Worm (Caenorhabditis elegans) whole organism, late embryonic: ENCODE data around the gene cah-1.

Experiments
- F13H6.1 ChIP-seq: sonication (generic microtip); optimal IDR thresholded peaks from 2 replicates; lab custom pipeline; 2016; ENCODE audit warnings: missing genetic modification characterization, missing compliant biosample characterization
- K02D7.2 ChIP-seq: sonication (generic microtip); optimal IDR thresholded peaks from 2 replicates; lab custom pipeline; 2017; ENCODE audit warnings: mild to moderate bottlenecking, missing genetic modification characterization, missing compliant biosample characterization
- T23F11.4 ChIP-seq: fragments of 200-800 bp; sonication (Bioruptor generic); optimal IDR thresholded peaks from 2 replicates; lab custom pipeline; 2018; ENCODE audit warnings: mild to moderate bottlenecking, missing genetic modification characterization, missing compliant biosample characterization
- Y22D7AL.16 ChIP-seq: sonication (generic microtip); optimal IDR thresholded peaks from 2 replicates; lab custom pipeline; 2016; ENCODE audit warnings: missing genetic modification characterization, missing compliant biosample characterization
- ahr-1 ChIP-seq: sonication (generic microtip); optimal IDR thresholded peaks from 2 replicates; lab custom pipeline; 2016; ENCODE audit warnings: missing genetic modification characterization, missing compliant biosample characterization
- ama-1 ChIP-seq: fragments of 150-350 bp; optimal IDR thresholded peaks from 2 replicates; lab custom pipeline; 2014
- ceh-14 ChIP-seq: sonication (generic microtip); optimal IDR thresholded peaks from 2 replicates; lab custom pipeline; 2016; ENCODE audit warnings: missing genotype, missing genetic modification characterization, missing compliant biosample characterization
- ceh-18 ChIP-seq: sonication (generic microtip); optimal IDR thresholded peaks from 2 replicates; lab custom pipeline; 2016; ENCODE audit warnings: missing genetic modification characterization, missing compliant biosample characterization
- ceh-22 ChIP-seq: sonication (generic microtip); optimal IDR thresholded peaks from 2 replicates; lab custom pipeline; 2017; ENCODE audit warnings: missing biosample characterization, missing genetic modification characterization
- ceh-30 ChIP-seq: fragments of 150-350 bp; optimal IDR thresholded peaks from 2 replicates; lab custom pipeline; 2014; ENCODE audit warnings: missing biosample characterization, missing genetic modification characterization
- ceh-34 ChIP-seq: sonication (generic microtip); optimal IDR thresholded peaks from 2 replicates; lab custom pipeline; 2016; ENCODE audit warnings: mild to moderate bottlenecking, missing genetic modification characterization, missing compliant biosample characterization
- ceh-6 ChIP-seq: fragments of 200-800 bp; sonication (Bioruptor generic); optimal IDR thresholded peaks from 2 replicates; lab custom pipeline; 2018; ENCODE audit warnings: mild to moderate bottlenecking, missing genetic modification characterization, missing compliant biosample characterization
- ceh-9 ChIP-seq: sonication (generic microtip); optimal IDR thresholded peaks from 2 replicates; lab custom pipeline; 2016; ENCODE audit warnings: mild to moderate bottlenecking, missing genetic modification characterization, inconsistent platforms, missing compliant biosample characterization
- dve-1 ChIP-seq: sonication (generic microtip); optimal IDR thresholded peaks from 2 replicates; lab custom pipeline; 2017; ENCODE audit warnings: antibody characterized with exemption, mild to moderate bottlenecking, missing genetic modification characterization, missing compliant biosample characterization
- elt-2 ChIP-seq: sonication (generic microtip); optimal IDR thresholded peaks from 2 replicates; lab custom pipeline; 2016; ENCODE audit warnings: missing genetic modification reagents, missing genetic modification characterization, missing compliant biosample characterization
- eyg-1 ChIP-seq: sonication (generic microtip); optimal IDR thresholded peaks from 2 replicates; lab custom pipeline; 2016; ENCODE audit warnings: missing genotype, missing genetic modification characterization, missing compliant biosample characterization
- fax-1 ChIP-seq: sonication (generic microtip); optimal IDR thresholded peaks from 2 replicates; lab custom pipeline; 2016; ENCODE audit warnings: missing genotype, missing genetic modification characterization, missing compliant biosample characterization
- gmeb-2 ChIP-seq: sonication (generic microtip); optimal IDR thresholded peaks from 2 replicates; lab custom pipeline; 2016; ENCODE audit warnings: missing genetic modification characterization, inconsistent platforms, missing compliant biosample characterization
- hlh-30 ChIP-seq: sonication (generic microtip); optimal IDR thresholded peaks from 2 replicates; lab custom pipeline; 2017; ENCODE audit warnings: antibody characterized with exemption, missing genetic modification characterization, missing compliant biosample characterization; ENCODE audit not compliant: insufficient read depth
- lin-11 ChIP-seq: fragments of 200-800 bp; sonication (Bioruptor generic); optimal IDR thresholded peaks from 2 replicates; lab custom pipeline; 2018; ENCODE audit warnings: mild to moderate bottlenecking, missing genetic modification characterization, missing compliant biosample characterization
- madf-2 ChIP-seq: sonication (generic microtip); optimal IDR thresholded peaks from 2 replicates; lab custom pipeline; 2017; ENCODE audit warnings: missing genetic modification characterization, missing compliant biosample characterization
- nfya-1 ChIP-seq: sonication (generic microtip); optimal IDR thresholded peaks from 2 replicates; lab custom pipeline; 2017; ENCODE audit warnings: missing genetic modification characterization, mild to moderate bottlenecking, missing compliant biosample characterization, antibody characterized with exemption, moderate library complexity
- nhr-232 ChIP-seq: sonication (generic microtip); optimal IDR thresholded peaks from 2 replicates; lab custom pipeline; 2016; ENCODE audit warnings: missing genetic modification characterization, missing compliant biosample characterization
- npax-4 ChIP-seq: sonication (generic microtip); optimal IDR thresholded peaks from 2 replicates; lab custom pipeline; 2016; ENCODE audit warnings: missing genetic modification characterization, missing compliant biosample characterization
- pag-3 ChIP-seq: sonication (generic microtip); optimal IDR thresholded peaks from 2 replicates; lab custom pipeline; 2016; ENCODE audit warnings: missing compliant biosample characterization, missing genetic modification characterization, borderline replicate concordance
- pat-9 ChIP-seq: fragments of 200-800 bp; sonication (Bioruptor generic); optimal IDR thresholded peaks from 2 replicates; lab custom pipeline; 2018; ENCODE audit warnings: mild to moderate bottlenecking, missing genetic modification characterization, moderate library complexity, missing compliant biosample characterization
- pax-1 ChIP-seq: fragments of 150-350 bp; optimal IDR thresholded peaks from 2 replicates; lab custom pipeline; 2014; ENCODE audit warnings: missing biosample characterization, missing genetic modification characterization
- pha-2 ChIP-seq: sonication (generic microtip); optimal IDR thresholded peaks from 2 replicates; lab custom pipeline; 2017; ENCODE audit warnings: mild to moderate bottlenecking, missing genetic modification characterization, missing compliant biosample characterization
- pha-4 ChIP-seq: fragments of 150-350 bp; optimal IDR thresholded peaks from 2 replicates; lab custom pipeline; 2018; ENCODE audit warnings: missing biosample characterization, missing genetic modification reagents, missing genetic modification characterization
- pqm-1 ChIP-seq: sonication (generic microtip); optimal IDR thresholded peaks from 2 replicates; lab custom pipeline; 2016; ENCODE audit warnings: missing genetic modification characterization, missing compliant biosample characterization
- ref-2 ChIP-seq: sonication (generic microtip); optimal IDR thresholded peaks from 2 replicates; lab custom pipeline; 2016; ENCODE audit warnings: missing genetic modification characterization, missing compliant biosample characterization
- unc-3 ChIP-seq, 2 experiments: fragments of 200-800 bp in 1 of 2; sonication (Bioruptor generic) in 1 of 2; sonication (generic microtip) in 1 of 2; conservative IDR thresholded peaks in 1 of 2; optimal IDR thresholded peaks in 1 of 2; 2 replicates each; pipeline versions ENCODE4 v1.3.6 to Lab custom; 2016 to 2022; ENCODE audit warnings: missing compliant biosample characterization in 2 of 2, missing genetic modification characterization in 2 of 2, missing genetic modification reagents in 1 of 2
- ztf-16 ChIP-seq: sonication (generic microtip); optimal IDR thresholded peaks from 2 replicates; lab custom pipeline; 2017; ENCODE audit warnings: missing genetic modification characterization, missing compliant biosample characterization

The cah-1 gene

DNA sequence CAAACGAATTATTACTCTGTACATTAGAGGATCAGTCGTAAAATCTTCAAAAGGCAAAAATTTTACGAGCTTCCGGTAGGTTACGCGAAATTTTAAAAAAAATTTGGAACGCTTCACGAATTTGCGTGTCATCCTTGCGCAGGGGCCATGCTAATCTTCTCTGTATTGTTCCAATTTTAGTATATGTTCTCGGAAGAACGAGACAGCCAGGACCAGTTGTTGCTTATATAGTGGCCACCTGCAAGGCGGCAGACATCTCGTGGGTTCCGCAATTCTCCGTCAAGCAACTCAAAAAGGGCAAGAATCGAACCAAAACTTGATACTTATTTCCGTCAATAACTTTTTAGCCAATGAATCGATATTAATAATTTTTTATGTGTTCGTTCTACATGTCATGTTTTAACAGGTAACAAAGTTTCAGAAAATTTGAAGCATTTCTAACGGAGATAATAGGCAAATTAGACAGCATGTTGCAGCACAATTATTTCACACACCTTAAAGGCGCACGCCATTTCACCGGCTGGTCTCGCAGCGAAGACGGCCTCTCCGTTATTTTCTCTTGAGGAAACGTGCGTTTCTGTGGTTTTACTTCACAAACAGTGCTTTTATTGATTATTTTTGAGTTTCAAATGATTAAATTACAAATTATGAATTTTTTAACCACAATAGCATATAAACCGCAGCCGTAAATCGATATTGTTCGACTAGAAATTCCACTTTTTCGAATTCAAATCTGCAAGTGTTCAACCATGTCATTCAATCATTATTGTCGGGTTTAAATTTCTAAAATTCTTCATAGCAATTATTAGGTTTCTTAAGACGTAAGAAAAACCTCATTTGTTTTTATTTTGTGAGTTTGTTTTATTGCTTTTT is 4.5 kb downstream of the cah-1 start (continued):
- TF ChIP-seq F13H6.1 (tag; lab: Kevin White, UChicago) (no peak), ceh-22 (tag; lab: Kevin White, UChicago) (no peak), ama-1 (lab: Kevin White, UChicago) (no peak), lin-11 (tag; lab: Kevin White, UChicago) (peak; percentile 49), pax-1 (tag; lab: Kevin White, UChicago) (no peak), eyg-1 (tag; lab: Kevin White, UChicago) (no peak), Y22D7AL.16 (tag; lab: Kevin White, UChicago) (peak; percentile 28), K02D7.2 (tag; lab: Kevin White, UChicago) (peak; percentile 65), pqm-1 (peak; percentile 4), ceh-14 (tag; lab: Kevin White, UChicago) (peak; percentile 82), hlh-30 (tag; lab: Kevin White, UChicago) (no peak), unc-3 (GFP tag; conservative IDR thresholded peaks at IDR 0.05; lab: Robert Waterston, UW) (0 out of 2 replicates have a peak, but pooled peaks have one; percentile 52), unc-3 (tag; optimal IDR thresholded peaks at IDR 0.05; lab: Kevin White, UChicago) (peak; percentile 25), ceh-18 (tag; lab: Kevin White, UChicago) (peak; percentile 38), gmeb-2 (tag; lab: Kevin White, UChicago) (peak; percentile 29), ceh-30 (tag; lab: Kevin White, UChicago) (no peak), nhr-232 (tag; lab: Kevin White, UChicago) (peak; percentile 57), fax-1 (tag; lab: Kevin White, UChicago) (peak; percentile 54), ceh-6 (GFP tag; lab: Kevin White, UChicago) (peak; percentile 69)
- TF ChIP-seq, all 69 proteins: peak for 46

DNA sequence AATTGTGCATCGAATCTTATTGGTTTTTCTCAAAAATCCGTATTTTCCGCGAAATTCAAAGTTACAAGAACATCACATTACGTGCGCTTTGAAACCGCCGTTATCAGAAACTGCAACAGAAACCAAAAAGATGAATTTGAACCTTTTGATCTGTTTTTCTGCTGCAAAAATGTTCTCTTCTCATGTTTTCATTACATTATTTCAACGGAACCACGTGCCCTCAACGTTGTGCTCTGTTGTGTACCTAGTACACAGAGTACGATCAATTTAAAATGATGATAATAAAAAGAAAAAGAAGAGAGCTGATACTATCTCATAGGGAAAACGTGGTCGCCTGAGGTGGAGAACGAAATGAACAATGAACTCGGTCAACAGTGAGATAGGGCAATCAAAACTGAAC is 7.4 kb downstream of the cah-1 start:
- TF ChIP-seq elt-2 (tag; lab: Kevin White, UChicago) (peak; percentile 15), ceh-34 (tag; lab: Kevin White, UChicago) (no peak), pha-2 (no peak)

ce11 chrIII:5077150-5077814 is 8.1 kb downstream of the cah-1 start, which contains the start of gene alh-1:
Gene alh-1, plus strand, starts transcription at chrIII:5077764.
- TF ChIP-seq ceh-14 (tag; lab: Kevin White, UChicago) (no peak), elt-2 (tag; lab: Kevin White, UChicago) (peak; percentile 61)

DNA sequence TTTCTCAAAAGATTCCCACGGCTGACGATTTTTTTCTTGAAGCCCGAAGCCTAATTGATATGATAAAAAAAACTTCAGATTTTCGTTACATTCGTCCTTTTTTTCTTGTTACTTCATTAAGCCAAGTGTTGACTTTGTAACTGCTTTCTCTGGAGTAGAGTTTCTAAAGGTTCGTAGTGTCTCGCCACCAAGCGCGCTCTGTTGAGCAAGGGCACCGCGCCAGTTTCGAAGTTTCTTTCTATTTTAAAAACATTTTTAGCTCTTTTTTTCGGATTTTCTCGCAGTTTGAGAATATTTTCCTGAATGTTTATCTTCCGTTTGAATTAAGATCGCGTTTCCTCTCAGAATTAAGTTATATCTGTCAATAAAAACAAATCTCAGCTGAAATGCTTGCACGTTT is 8.9 kb downstream of the cah-1 start:
- TF ChIP-seq npax-4 (tag; lab: Kevin White, UChicago) = no peak
- no peak for TF ChIP-seq ahr-1 (tag; lab: Kevin White, UChicago)
- TF ChIP-seq hlh-30 (tag; lab: Kevin White, UChicago) = no peak
- no peak for TF ChIP-seq nfya-1 (tag; lab: Kevin White, UChicago)
- no peak for TF ChIP-seq ceh-22 (tag; lab: Kevin White, UChicago)
- TF ChIP-seq ref-2 = no peak
- TF ChIP-seq pat-9 (tag; lab: Kevin White, UChicago) = no peak
- TF ChIP-seq dve-1 = no peak
- TF ChIP-seq ztf-16 = no peak
- no peak for TF ChIP-seq ceh-9 (tag; lab: Kevin White, UChicago)
- no peak for TF ChIP-seq pag-3 (tag; lab: Kevin White, UChicago)
- TF ChIP-seq ceh-14 (tag; lab: Kevin White, UChicago) = no peak
- TF ChIP-seq ceh-18 (tag; lab: Kevin White, UChicago) = no peak
- TF ChIP-seq pax-1 (tag; lab: Kevin White, UChicago) = no peak
- no peak for TF ChIP-seq ama-1 (lab: Kevin White, UChicago)
- no peak for TF ChIP-seq pha-4 (tag; lab: Kevin White, UChicago)
- TF ChIP-seq T23F11.4 (GFP tag; lab: Kevin White, UChicago) = no peak
- TF ChIP-seq madf-2 (tag; lab: Kevin White, UChicago) = no peak
- TF ChIP-seq, all 69 proteins: peak for 0
